Worm (Caenorhabditis elegans): Measurements from ENCODE around the gene T26C12.3.

Gene T26C12.3

DNA sequence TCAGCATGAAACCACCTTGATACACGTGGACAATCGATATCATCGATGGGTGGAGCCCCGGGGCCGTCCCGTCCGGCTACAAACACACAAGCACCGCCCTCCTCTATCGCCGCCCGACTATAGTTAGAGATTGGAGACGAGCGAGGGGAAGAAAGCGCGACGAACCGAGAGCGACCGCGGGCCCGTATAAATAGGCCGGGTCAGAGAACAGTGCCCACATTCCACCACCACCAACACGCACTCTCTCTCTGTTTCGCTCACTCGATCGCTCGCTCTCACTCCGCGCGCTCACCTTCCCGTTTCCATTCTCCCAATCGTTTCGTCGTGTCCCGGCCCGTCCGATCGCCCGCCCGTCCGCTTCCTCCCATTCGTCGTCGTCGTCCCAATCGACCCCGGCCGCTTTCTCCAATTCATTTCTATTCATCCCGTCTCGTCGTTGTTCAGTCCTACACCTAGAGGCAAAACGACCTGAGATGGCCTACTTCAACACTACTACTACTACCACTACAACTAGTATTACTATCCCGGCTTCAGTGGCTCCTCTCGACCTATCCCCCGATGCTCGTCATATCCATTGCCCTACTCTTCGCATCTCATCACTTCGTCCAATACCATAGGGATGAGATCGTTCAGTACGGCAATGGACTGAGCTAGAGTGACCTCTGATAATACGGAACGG lies 40.4 kb downstream of the T26C12.3 start (continued):
- TF ChIP-seq T20F7.1 (GFP tag; optimal IDR thresholded peaks at IDR 0.05) (no peak), Y5F2A.4 (GFP tag; optimal IDR thresholded peaks at IDR 0.05) (no peak), ceh-28 (tag; optimal IDR thresholded peaks at IDR 0.05) (peak; percentile 27), ceh-44 (GFP tag; IDR thresholded peaks at IDR 0.05) (no peak), D1046.2 (GFP tag; IDR thresholded peaks at IDR 0.05) (no peak), ceh-82 (tag; optimal IDR thresholded peaks at IDR 0.05) (no peak), nhr-28 (tag; optimal IDR thresholded peaks at IDR 0.05) (peak; percentile 96), nhr-11 (tag; optimal IDR thresholded peaks at IDR 0.05) (peak; percentile 58), jun-1 (tag; optimal IDR thresholded peaks at IDR 0.05) (no peak), zfp-3 (GFP tag; conservative IDR thresholded peaks at IDR 0.05) (no peak), F44E2.7 (GFP tag; IDR thresholded peaks at IDR 0.05) (0 out of 2 replicates have a peak, but pooled peaks have one; percentile 12), pqm-1 (tag; optimal IDR thresholded peaks at IDR 0.05) (no peak), lir-3 (tag; optimal IDR thresholded peaks at IDR 0.05) (no peak), ces-1 (GFP tag; optimal IDR thresholded peaks at IDR 0.05) (no peak), ctbp-1 (GFP tag; IDR thresholded peaks at IDR 0.05) (no peak), Y75B8A.6 (GFP tag; IDR thresholded peaks at IDR 0.05) (no peak), arid-1 (GFP tag; conservative IDR thresholded peaks at IDR 0.05) (no peak), nhr-102 (tag; optimal IDR thresholded peaks at IDR 0.05) (peak; percentile 17), fos-1 (tag; optimal IDR thresholded peaks at IDR 0.05) (no peak), daf-8 (GFP tag; IDR thresholded peaks at IDR 0.05) (no peak), dmd-9 (GFP tag; IDR thresholded peaks at IDR 0.05) (no peak), sdz-12 (GFP tag; optimal IDR thresholded peaks at IDR 0.05) (no peak), skn-1 (tag; optimal IDR thresholded peaks at IDR 0.05) (no peak), tra-1 (GFP tag; IDR thresholded peaks at IDR 0.05) (no peak), dmd-6 (GFP tag; IDR thresholded peaks at IDR 0.05) (peak; percentile 72), zfp-2 (tag; optimal IDR thresholded peaks at IDR 0.05) (no peak), dmd-8 (GFP tag; IDR thresholded peaks at IDR 0.05) (no peak), ceh-20 (GFP tag; IDR thresholded peaks at IDR 0.05) (no peak), mep-1 (tag; optimal IDR thresholded peaks at IDR 0.05) (peak; percentile 72), mdt-29 (GFP tag; IDR thresholded peaks at IDR 0.05) (no peak), ceh-62 (tag; optimal IDR thresholded peaks at IDR 0.05) (no peak), lin-1 (GFP tag; IDR thresholded peaks at IDR 0.05) (no peak), dpl-1 (GFP tag; optimal IDR thresholded peaks at IDR 0.05) (peak; percentile 27), gei-8 (GFP tag; optimal IDR thresholded peaks at IDR 0.05) (no peak), nhr-111 (GFP tag; optimal IDR thresholded peaks at IDR 0.05) (no peak), daf-19 (GFP tag; conservative IDR thresholded peaks at IDR 0.05) (no peak), vab-7 (GFP tag; IDR thresholded peaks at IDR 0.05) (0 out of 2 replicates have a peak, but pooled peaks have one; percentile 27), unc-62 (GFP tag; optimal IDR thresholded peaks at IDR 0.05 in 1 of 2) (peak in 1 of 2 experiments; percentile 92), unc-62 (tag; optimal IDR thresholded peaks at IDR 0.05) (no peak), F10B5.3 (tag; optimal IDR thresholded peaks at IDR 0.05) (no peak), ztf-11 (tag; optimal IDR thresholded peaks at IDR 0.05) (no peak), ceh-32 (tag; optimal IDR thresholded peaks at IDR 0.05; ENCODE audit: poor library complexity) (no peak), cey-2 (tag; optimal IDR thresholded peaks at IDR 0.05; ENCODE audit: borderline replicate concordance, insufficient read depth) (no peak), nhr-10 (tag; optimal IDR thresholded peaks at IDR 0.05) (peak; percentile 39), snpc-1.2 (GFP tag; IDR thresholded peaks at IDR 0.05) (no peak), aly-2 (tag; optimal IDR thresholded peaks at IDR 0.05) (no peak), madf-9 (GFP tag; conservative IDR thresholded peaks at IDR 0.05) (no peak), set-16 (GFP tag; IDR thresholded peaks at IDR 0.05) (peak; percentile 98), hlh-30 (tag; optimal IDR thresholded peaks at IDR 0.05; ENCODE audit: insufficient read depth) (peak; percentile 40), F49E8.2 (tag; optimal IDR thresholded peaks at IDR 0.05; ENCODE audit: borderline replicate concordance) (no peak), mxl-2 (GFP tag; conservative IDR thresholded peaks at IDR 0.05) (no peak)
